Worm (Caenorhabditis elegans): ENCODE results near the gene alkb-1.
A peak's percentile ranks its signal among the peaks of the same experiment; 100 is the strongest.

Gene alkb-1

DNA sequence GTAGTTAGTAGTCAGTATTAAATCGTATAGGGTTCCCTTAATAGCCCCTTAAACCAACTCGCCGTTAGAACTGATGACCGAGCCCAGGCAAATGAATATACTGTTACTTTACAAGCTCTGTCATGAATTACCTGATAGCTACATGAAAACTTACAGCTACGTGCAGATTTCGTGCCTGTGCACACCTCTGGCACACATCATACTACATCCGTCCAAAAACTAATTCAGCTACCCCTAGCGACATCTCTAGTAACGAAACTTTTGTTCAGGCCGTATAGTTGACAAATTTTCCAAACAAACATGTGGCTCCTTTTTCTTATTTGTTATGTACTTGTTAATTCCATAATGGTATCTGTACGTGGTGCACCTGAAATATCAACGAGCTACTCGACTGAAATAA is 12.1 kb upstream of the alkb-1 start, which contains the start of gene F54D12.1:
Gene F54D12.1 (plus strand): TSS at position 301 of the 400 bp plus-strand sequence.
- TF ChIP-seq mdl-1 (tag; optimal IDR thresholded peaks at IDR 0.05) (no peak), ceh-16 (tag; optimal IDR thresholded peaks at IDR 0.05) (no peak), ceh-82 (tag; optimal IDR thresholded peaks at IDR 0.05) (no peak), lin-13 (GFP tag; optimal IDR thresholded peaks at IDR 0.05) (no peak), lsy-2 (tag; optimal IDR thresholded peaks at IDR 0.05) (no peak), R02D3.7 (tag; optimal IDR thresholded peaks at IDR 0.05) (no peak), lin-11 (tag; optimal IDR thresholded peaks at IDR 0.05) (no peak), ama-1 (optimal IDR thresholded peaks at IDR 0.05) (no peak), alr-1 (tag; optimal IDR thresholded peaks at IDR 0.05) (no peak), blmp-1 (tag; optimal IDR thresholded peaks at IDR 0.05; ENCODE audit: insufficient read depth) (no peak), elt-1 (tag; optimal IDR thresholded peaks at IDR 0.05) (no peak), mbf-1 (tag; optimal IDR thresholded peaks at IDR 0.05) (no peak), egl-27 (tag; optimal IDR thresholded peaks at IDR 0.05) (no peak), nhr-21 (tag; optimal IDR thresholded peaks at IDR 0.05) (no peak), aly-2 (tag; optimal IDR thresholded peaks at IDR 0.05) (no peak), zag-1 (tag; optimal IDR thresholded peaks at IDR 0.05) (no peak), ztf-1 (GFP tag; conservative IDR thresholded peaks at IDR 0.05) (no peak), nhr-25 (tag; optimal IDR thresholded peaks at IDR 0.05) (no peak), gmeb-1 (tag; optimal IDR thresholded peaks at IDR 0.05) (no peak), nhr-237 (tag; optimal IDR thresholded peaks at IDR 0.05) (no peak)

ce11 chrII:1401474-1401873 is 10.7 kb upstream of the alkb-1 start, which contains the start of gene Y51H7C.8:
TSS of gene Y51H7C.8 (plus strand) at chrII:1401774.
- TF ChIP-seq nhr-6 (tag; optimal IDR thresholded peaks at IDR 0.05) (no peak), sma-3 (GFP tag; optimal IDR thresholded peaks at IDR 0.05) (no peak), C34F6.9 (tag; optimal IDR thresholded peaks at IDR 0.05) (no peak), lin-11 (tag; optimal IDR thresholded peaks at IDR 0.05) (no peak)

- TF ChIP-seq fos-1 (tag; optimal IDR thresholded peaks at IDR 0.05) (no peak), nhr-10 (tag; optimal IDR thresholded peaks at IDR 0.05) (no peak), C34F6.9 (tag; optimal IDR thresholded peaks at IDR 0.05) (peak; percentile 70), nhr-21 (tag; optimal IDR thresholded peaks at IDR 0.05) (no peak), gmeb-1 (tag; optimal IDR thresholded peaks at IDR 0.05) (peak; percentile 80), lsy-2 (tag; optimal IDR thresholded peaks at IDR 0.05) (peak in 1 of 2 experiments; percentile 75), lin-13 (GFP tag; optimal IDR thresholded peaks at IDR 0.05) (no peak), sma-3 (GFP tag; optimal IDR thresholded peaks at IDR 0.05) (peak; percentile 7), mab-5 (tag; optimal IDR thresholded peaks at IDR 0.05) (peak; percentile 44), unc-55 (GFP tag; optimal IDR thresholded peaks at IDR 0.05) (peak; percentile 72), snpc-4 (tag; optimal IDR thresholded peaks at IDR 0.05) (peak; percentile 8), sma-9 (GFP tag; optimal IDR thresholded peaks at IDR 0.05) (peak; percentile 23), sma-9 (tag; optimal IDR thresholded peaks at IDR 0.05) (no peak), F13H6.1 (tag; optimal IDR thresholded peaks at IDR 0.05) (peak; percentile 46)
Measured at ce11 chrII:1402167-1402619, 10.0 kb upstream of the alkb-1 start, which contains the start of gene Y51H7C.7. TSS of gene Y51H7C.7 (plus strand) at chrII:1402569.

- TF ChIP-seq mab-5 (tag; optimal IDR thresholded peaks at IDR 0.05) (no peak), sma-9 (GFP tag; optimal IDR thresholded peaks at IDR 0.05) (no peak), sma-9 (tag; optimal IDR thresholded peaks at IDR 0.05) (no peak), Y55F3AM.14 (GFP tag; optimal IDR thresholded peaks at IDR 0.05) (no peak), nhr-21 (tag; optimal IDR thresholded peaks at IDR 0.05) (no peak), ceh-16 (tag; optimal IDR thresholded peaks at IDR 0.05) (no peak), nhr-12 (tag; optimal IDR thresholded peaks at IDR 0.05) (no peak), ZK546.5 (tag; optimal IDR thresholded peaks at IDR 0.05) (no peak), F13H6.1 (tag; optimal IDR thresholded peaks at IDR 0.05) (no peak), mbf-1 (tag; optimal IDR thresholded peaks at IDR 0.05) (no peak), egl-27 (tag; optimal IDR thresholded peaks at IDR 0.05) (no peak), ama-1 (optimal IDR thresholded peaks at IDR 0.05) (no peak)
Measured at ce11 chrII:1403056-1403455, 9.2 kb upstream of the alkb-1 start, which contains the start of the genes Y51H7C.41 and cogc-4. TSS of gene Y51H7C.41 (plus strand) at chrII:1403321. TSS of gene cogc-4 (plus strand) at chrII:1403441.

- TF ChIP-seq ztf-1 (GFP tag; conservative IDR thresholded peaks at IDR 0.05) (no peak), crh-2 (tag; optimal IDR thresholded peaks at IDR 0.05) (no peak), ceh-16 (tag; optimal IDR thresholded peaks at IDR 0.05) (no peak), nhr-6 (tag; optimal IDR thresholded peaks at IDR 0.05) (no peak)
Measured at ce11 chrII:1411372-1411771, 837 bp upstream of the alkb-1 start, which contains the start of gene Y51H7C.9. TSS of gene Y51H7C.9 (minus strand) at chrII:1411472.
